Fruit fly (Drosophila melanogaster) whole organism, adult: ENCODE results near the gene Coq6.

Experiments used
- CG33017 ChIP-seq: fragments of 200-800 bp; sonication (Bioruptor generic); optimal IDR thresholded peaks from 2 replicates; lab custom pipeline; 2018; ENCODE audit warnings: missing biosample characterization, mild to moderate bottlenecking, missing genetic modification characterization, moderate library complexity
- CG7045 ChIP-seq: fragments of 200-800 bp; sonication (Bioruptor generic); optimal IDR thresholded peaks from 2 replicates; lab custom pipeline; 2017; ENCODE audit warnings: missing biosample characterization, mild to moderate bottlenecking, missing genetic modification characterization
- Hr96 ChIP-seq: fragments of 200-800 bp; sonication (Bioruptor generic); optimal IDR thresholded peaks from 2 replicates; lab custom pipeline; 2016; ENCODE audit warnings: missing biosample characterization, missing genetic modification characterization
- Mnt ChIP-seq: fragments of 200-800 bp; sonication (Bioruptor generic); optimal IDR thresholded peaks from 2 replicates; lab custom pipeline; 2016; ENCODE audit warnings: missing biosample characterization, mild to moderate bottlenecking, missing genetic modification characterization
- bab1 ChIP-seq: fragments of 200-800 bp; sonication (Bioruptor generic); optimal IDR thresholded peaks from 3 replicates; lab custom pipeline; 2019; ENCODE audit warnings: missing biosample characterization, mild to moderate bottlenecking, missing genetic modification characterization, moderate library complexity
- kay ChIP-seq: fragments of 200-800 bp; sonication (Bioruptor generic); peaks from one replicate; lab custom pipeline; 2016; ENCODE audit warnings: missing biosample characterization, missing genetic modification characterization, borderline replicate concordance
- pad ChIP-seq: fragments of 200-800 bp; sonication (Bioruptor generic); optimal IDR thresholded peaks from 3 replicates; lab custom pipeline; 2017; ENCODE audit warnings: missing biosample characterization, missing genetic modification characterization, mild to moderate bottlenecking, moderate library complexity, missing genetic modification reagents
- tj ChIP-seq: fragments of 200-800 bp; sonication (Bioruptor generic); optimal IDR thresholded peaks from 3 replicates; lab custom pipeline; 2017; ENCODE audit warnings: missing biosample characterization, mild to moderate bottlenecking, missing genetic modification characterization, moderate library complexity

DNA sequence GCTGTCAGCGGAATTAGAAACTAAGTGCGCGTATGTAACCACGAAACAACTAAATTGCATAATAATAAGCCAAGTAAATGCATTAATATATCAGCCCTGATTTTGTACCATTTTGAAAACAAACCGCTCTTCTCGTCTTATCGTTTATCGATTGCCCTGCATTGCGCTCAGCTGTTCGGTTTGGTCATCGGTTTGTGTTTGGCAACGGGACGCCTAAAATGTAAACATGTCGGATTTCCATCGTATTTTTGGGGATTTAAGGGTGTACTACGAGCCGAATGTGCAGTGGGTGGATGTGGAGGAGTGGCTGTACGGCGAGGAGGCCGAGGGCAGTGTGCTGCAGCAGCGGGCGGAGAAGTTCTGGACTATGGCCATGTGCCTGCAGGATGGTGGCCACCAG lies 6.3 kb downstream of the Coq6 start, which contains the start of gene Cap-D3:
- TF ChIP-seq Hr96 (GFP tag; lab: Kevin White, UChicago) (no peak), pad (no peak), kay (GFP tag; lab: Kevin White, UChicago) (no peak), Mnt (GFP tag; lab: Kevin White, UChicago) (no peak), CG33017 (no peak), tj (GFP tag; lab: Kevin White, UChicago) (no peak), bab1 (GFP tag; lab: Kevin White, UChicago) (peak; percentile 6), CG7045 (no peak)
